Worm (Caenorhabditis elegans) whole organism, late embryonic: ENCODE data around the gene C05G5.3.

ENCODE experiments used
- K02D7.2 ChIP-seq: sonication (generic microtip); optimal IDR thresholded peaks from 2 replicates; lab custom pipeline; 2017; ENCODE audit warnings: mild to moderate bottlenecking, missing genetic modification characterization, missing compliant biosample characterization
- K09A11.1 ChIP-seq: sonication (generic microtip); optimal IDR thresholded peaks from 2 replicates; lab custom pipeline; 2017; ENCODE audit warnings: antibody characterized with exemption, mild to moderate bottlenecking, missing genetic modification characterization, missing compliant biosample characterization; ENCODE audit not compliant: insufficient read depth
- ceh-18 ChIP-seq: sonication (generic microtip); optimal IDR thresholded peaks from 2 replicates; lab custom pipeline; 2016; ENCODE audit warnings: missing genetic modification characterization, missing compliant biosample characterization
- ceh-19 ChIP-seq: fragments of 200-800 bp; sonication (Bioruptor generic); optimal IDR thresholded peaks from 2 replicates; lab custom pipeline; 2018; ENCODE audit warnings: mild to moderate bottlenecking, missing genetic modification characterization, missing compliant biosample characterization
- ceh-24 ChIP-seq: sonication (generic microtip); optimal IDR thresholded peaks from 2 replicates; lab custom pipeline; 2016; ENCODE audit warnings: mild to moderate bottlenecking, missing genetic modification characterization, missing compliant biosample characterization
- ceh-30 ChIP-seq: fragments of 150-350 bp; optimal IDR thresholded peaks from 2 replicates; lab custom pipeline; 2014; ENCODE audit warnings: missing biosample characterization, missing genetic modification characterization
- ceh-48 ChIP-seq: sonication (generic microtip); optimal IDR thresholded peaks from 2 replicates; lab custom pipeline; 2016; ENCODE audit warnings: missing genetic modification characterization, inconsistent platforms, missing compliant biosample characterization
- ets-4 ChIP-seq: sonication (generic microtip); optimal IDR thresholded peaks from 2 replicates; lab custom pipeline; 2016; ENCODE audit warnings: missing genetic modification characterization, missing compliant biosample characterization
- nfya-1 ChIP-seq: sonication (generic microtip); optimal IDR thresholded peaks from 2 replicates; lab custom pipeline; 2017; ENCODE audit warnings: missing genetic modification characterization, mild to moderate bottlenecking, missing compliant biosample characterization, antibody characterized with exemption, moderate library complexity
- pax-1 ChIP-seq: fragments of 150-350 bp; optimal IDR thresholded peaks from 2 replicates; lab custom pipeline; 2014; ENCODE audit warnings: missing biosample characterization, missing genetic modification characterization
- pha-4 ChIP-seq: fragments of 150-350 bp; optimal IDR thresholded peaks from 2 replicates; lab custom pipeline; 2018; ENCODE audit warnings: missing biosample characterization, missing genetic modification reagents, missing genetic modification characterization
- unc-55 ChIP-seq: sonication (generic microtip); optimal IDR thresholded peaks from 2 replicates; lab custom pipeline; 2017; ENCODE audit warnings: missing biosample characterization, missing genetic modification reagents, missing genetic modification characterization

- TF ChIP-seq ceh-30 (tag; lab: Kevin White, UChicago) (no peak), ets-4 (tag; lab: Kevin White, UChicago) (no peak), K09A11.1 (tag; lab: Kevin White, UChicago) (no peak), unc-55 (GFP tag; lab: Kevin White, UChicago) (no peak), pax-1 (tag; lab: Kevin White, UChicago) (no peak), pha-4 (tag; lab: Kevin White, UChicago) (no peak), ceh-18 (tag; lab: Kevin White, UChicago) (no peak), nfya-1 (no peak), ceh-24 (tag; lab: Kevin White, UChicago) (no peak), ceh-19 (GFP tag; lab: Kevin White, UChicago) (no peak), K02D7.2 (tag; lab: Kevin White, UChicago) (no peak), ceh-48 (tag; lab: Kevin White, UChicago) (no peak)
Measured at ce11 chrX:14745218-14745617, 6.6 kb downstream of the C05G5.3 start.
